Fruit fly (Drosophila melanogaster) S2 (cell line): ENCODE results near the gene senju.

Experiments used
- CG8478 ChIP-seq: fragments of >200 bp; optimal IDR thresholded peaks from 2 replicates; lab custom pipeline; 2018
- CTCF ChIP-seq, 2 experiments: fragments of >200 bp; optimal IDR thresholded peaks; 2 replicates each; lab custom pipeline; 2018

dm6 chr2L:5010784-5011260, 41.8 kb upstream of the senju start, which contains the start of the genes CG31917, Tfb5 and SelT:
- TF ChIP-seq CTCF (optimal IDR thresholded peaks at IDR 0.05; lab: Kevin White, UChicago): peak in 1 of 2 experiments; percentile 10
- TF ChIP-seq CG8478 (lab: Kevin White, UChicago): no peak
